Worm (Caenorhabditis elegans): ENCODE measurements around the gene B0410.3.

Gene B0410.3

ce11 chrX:2909227-2909626 lies 17.9 kb upstream of the B0410.3 start, which contains the start of gene nmy-1:
Gene nmy-1 (plus strand): TSS chrX:2909527.
- TF ChIP-seq hmg-4 (GFP tag; optimal IDR thresholded peaks at IDR 0.05) (no peak), ceh-13 (GFP tag; optimal IDR thresholded peaks at IDR 0.05) (no peak), B0310.2 (tag; optimal IDR thresholded peaks at IDR 0.05) (no peak), tra-4 (tag; optimal IDR thresholded peaks at IDR 0.05) (no peak), sea-1 (GFP tag; conservative IDR thresholded peaks at IDR 0.05) (no peak), ets-7 (tag; optimal IDR thresholded peaks at IDR 0.05) (no peak), F13C5.2 (tag; optimal IDR thresholded peaks at IDR 0.05) (no peak), hnd-1 (tag; optimal IDR thresholded peaks at IDR 0.05) (no peak), flt-1 (GFP tag; IDR thresholded peaks at IDR 0.05) (no peak), pes-1 (GFP tag; IDR thresholded peaks at IDR 0.05) (no peak), hmbx-1 (tag; optimal IDR thresholded peaks at IDR 0.05) (no peak), tbx-11 (GFP tag; IDR thresholded peaks at IDR 0.05) (no peak), scrt-1 (GFP tag; IDR thresholded peaks at IDR 0.05) (no peak), tbx-37 (GFP tag; conservative IDR thresholded peaks at IDR 0.05) (no peak), aly-1 (tag; optimal IDR thresholded peaks at IDR 0.05) (no peak), ama-1 (optimal IDR thresholded peaks at IDR 0.05) (no peak), ceh-36 (tag; optimal IDR thresholded peaks at IDR 0.05) (no peak)

ce11 chrX:2907296-2907873 lies 16.1 kb upstream of the B0410.3 start:
- TF ChIP-seq B0310.2 (tag; optimal IDR thresholded peaks at IDR 0.05) = no peak
- TF ChIP-seq flt-1 (GFP tag; IDR thresholded peaks at IDR 0.05) = 0 out of 2 replicates have a peak, but pooled peaks have one; percentile 20
- TF ChIP-seq hmbx-1 (tag; optimal IDR thresholded peaks at IDR 0.05) = no peak
- TF ChIP-seq hmg-4 (GFP tag; optimal IDR thresholded peaks at IDR 0.05) = peak; percentile 58

ce11 chrX:2906062-2906732 lies 14.9 kb upstream of the B0410.3 start:
- no peak for TF ChIP-seq aly-1 (tag; optimal IDR thresholded peaks at IDR 0.05)
- no peak for TF ChIP-seq F13C5.2 (tag; optimal IDR thresholded peaks at IDR 0.05)
- TF ChIP-seq B0310.2 (tag; optimal IDR thresholded peaks at IDR 0.05) = no peak
- TF ChIP-seq sea-1 (GFP tag; conservative IDR thresholded peaks at IDR 0.05) = no peak
- no peak for TF ChIP-seq ceh-36 (tag; optimal IDR thresholded peaks at IDR 0.05)
- no peak for TF ChIP-seq tbx-37 (GFP tag; conservative IDR thresholded peaks at IDR 0.05)
- no peak for TF ChIP-seq flt-1 (GFP tag; IDR thresholded peaks at IDR 0.05)
- no peak for TF ChIP-seq hnd-1 (tag; optimal IDR thresholded peaks at IDR 0.05)
- no peak for TF ChIP-seq hmbx-1 (tag; optimal IDR thresholded peaks at IDR 0.05)
- TF ChIP-seq ama-1 (optimal IDR thresholded peaks at IDR 0.05) = no peak

ce11 chrX:2903715-2904419 lies 12.6 kb upstream of the B0410.3 start:
- TF ChIP-seq F13C5.2 (tag; optimal IDR thresholded peaks at IDR 0.05) = no peak
- no peak for TF ChIP-seq tra-4 (tag; optimal IDR thresholded peaks at IDR 0.05)
- no peak for TF ChIP-seq pes-1 (GFP tag; IDR thresholded peaks at IDR 0.05)
- no peak for TF ChIP-seq B0310.2 (tag; optimal IDR thresholded peaks at IDR 0.05)
- TF ChIP-seq ama-1 (optimal IDR thresholded peaks at IDR 0.05) = no peak
- TF ChIP-seq hnd-1 (tag; optimal IDR thresholded peaks at IDR 0.05) = no peak
- TF ChIP-seq tbx-37 (GFP tag; conservative IDR thresholded peaks at IDR 0.05) = no peak
- no peak for TF ChIP-seq flt-1 (GFP tag; IDR thresholded peaks at IDR 0.05)
- no peak for TF ChIP-seq ets-7 (tag; optimal IDR thresholded peaks at IDR 0.05)
- no peak for TF ChIP-seq tbx-11 (GFP tag; IDR thresholded peaks at IDR 0.05)
- TF ChIP-seq sea-1 (GFP tag; conservative IDR thresholded peaks at IDR 0.05) = no peak
- no peak for TF ChIP-seq hmbx-1 (tag; optimal IDR thresholded peaks at IDR 0.05)
- TF ChIP-seq scrt-1 (GFP tag; IDR thresholded peaks at IDR 0.05) = no peak
- no peak for TF ChIP-seq ceh-36 (tag; optimal IDR thresholded peaks at IDR 0.05)
- no peak for TF ChIP-seq hmg-4 (GFP tag; optimal IDR thresholded peaks at IDR 0.05)
- no peak for TF ChIP-seq ceh-13 (GFP tag; optimal IDR thresholded peaks at IDR 0.05)
- no peak for TF ChIP-seq aly-1 (tag; optimal IDR thresholded peaks at IDR 0.05)

- TF ChIP-seq aly-1 (tag; optimal IDR thresholded peaks at IDR 0.05) (no peak), ceh-13 (GFP tag; optimal IDR thresholded peaks at IDR 0.05) (no peak), B0310.2 (tag; optimal IDR thresholded peaks at IDR 0.05) (no peak), scrt-1 (GFP tag; IDR thresholded peaks at IDR 0.05) (no peak), hnd-1 (tag; optimal IDR thresholded peaks at IDR 0.05) (no peak), hmg-4 (GFP tag; optimal IDR thresholded peaks at IDR 0.05) (no peak), tbx-11 (GFP tag; IDR thresholded peaks at IDR 0.05) (no peak), hmbx-1 (tag; optimal IDR thresholded peaks at IDR 0.05) (no peak), F13C5.2 (tag; optimal IDR thresholded peaks at IDR 0.05) (no peak), sea-1 (GFP tag; conservative IDR thresholded peaks at IDR 0.05) (no peak), pes-1 (GFP tag; IDR thresholded peaks at IDR 0.05) (no peak), ceh-36 (tag; optimal IDR thresholded peaks at IDR 0.05) (no peak), ama-1 (optimal IDR thresholded peaks at IDR 0.05) (no peak), tbx-37 (GFP tag; conservative IDR thresholded peaks at IDR 0.05) (no peak)
These were observed 11.6 kb upstream of the B0410.3 start for ce11 chrX:2902854-2903253.

ce11 chrX:2900897-2901496 lies 9.7 kb upstream of the B0410.3 start:
- TF ChIP-seq flt-1 (GFP tag; IDR thresholded peaks at IDR 0.05) = 0 out of 2 replicates have a peak, but pooled peaks have one; percentile 25
- no peak for TF ChIP-seq hmbx-1 (tag; optimal IDR thresholded peaks at IDR 0.05)
- no peak for TF ChIP-seq pes-1 (GFP tag; IDR thresholded peaks at IDR 0.05)
- TF ChIP-seq hmg-4 (GFP tag; optimal IDR thresholded peaks at IDR 0.05) = peak; percentile 80
- no peak for TF ChIP-seq sea-1 (GFP tag; conservative IDR thresholded peaks at IDR 0.05)
- no peak for TF ChIP-seq ceh-36 (tag; optimal IDR thresholded peaks at IDR 0.05)
- peak; percentile 19 for TF ChIP-seq F13C5.2 (tag; optimal IDR thresholded peaks at IDR 0.05)

Data from whole organism, early embryonic.